Fruit fly (Drosophila melanogaster): ENCODE results near the gene RnrL.

RnrL gene

DNA sequence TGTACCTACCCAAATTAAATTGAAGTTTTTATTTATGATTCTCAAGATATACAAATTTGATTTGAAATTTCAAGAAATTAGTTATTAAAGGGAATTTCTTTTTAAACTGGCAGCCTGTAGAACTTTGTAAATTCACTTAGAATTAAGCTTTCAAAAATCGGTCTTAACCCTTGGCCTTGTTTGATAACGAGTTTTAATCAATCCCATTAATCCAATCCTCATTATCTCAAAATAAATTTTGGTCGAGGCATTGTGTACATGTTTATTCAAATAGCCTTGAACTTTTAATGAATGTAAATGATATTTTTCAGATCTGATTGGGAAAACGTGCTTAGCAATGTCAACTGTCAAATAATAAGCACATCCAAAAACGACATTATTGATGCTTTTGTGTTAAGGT is 12.1 kb upstream of the RnrL start:
- TF ChIP-seq CG17801 (GFP tag; optimal IDR thresholded peaks at IDR 0.05; ENCODE audit: partially characterized antibody), result no peak

DNA sequence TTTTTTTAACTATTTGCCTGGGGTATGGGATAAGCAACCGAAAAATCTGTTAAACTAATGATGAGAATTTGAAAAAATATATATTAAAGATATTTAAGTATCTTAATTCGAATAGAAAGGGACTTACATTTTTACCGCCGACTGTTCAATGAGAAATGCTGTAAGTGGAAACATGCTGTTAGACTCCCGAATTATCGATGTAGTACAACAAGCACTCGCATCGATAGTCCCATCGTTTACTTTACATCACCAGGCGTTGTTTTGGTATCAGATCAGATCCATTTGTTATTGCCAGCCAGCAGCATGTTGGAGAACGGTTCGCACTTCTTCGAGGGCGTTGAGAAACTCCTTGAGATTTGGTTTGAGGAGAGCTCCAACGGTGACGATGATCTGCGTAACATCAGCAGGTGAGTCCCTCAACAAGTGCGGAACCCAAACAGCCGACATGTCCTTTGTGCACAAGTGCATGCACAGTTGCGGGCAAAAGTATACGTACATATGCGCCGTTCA is 11.5 kb upstream of the RnrL start, which contains the start of gene SamDC:
Gene SamDC (plus strand): TSS at position 246 of the 510 bp plus-strand sequence.
- peak; percentile 54 for TF ChIP-seq CG17801 (GFP tag; optimal IDR thresholded peaks at IDR 0.05; ENCODE audit: partially characterized antibody)

DNA sequence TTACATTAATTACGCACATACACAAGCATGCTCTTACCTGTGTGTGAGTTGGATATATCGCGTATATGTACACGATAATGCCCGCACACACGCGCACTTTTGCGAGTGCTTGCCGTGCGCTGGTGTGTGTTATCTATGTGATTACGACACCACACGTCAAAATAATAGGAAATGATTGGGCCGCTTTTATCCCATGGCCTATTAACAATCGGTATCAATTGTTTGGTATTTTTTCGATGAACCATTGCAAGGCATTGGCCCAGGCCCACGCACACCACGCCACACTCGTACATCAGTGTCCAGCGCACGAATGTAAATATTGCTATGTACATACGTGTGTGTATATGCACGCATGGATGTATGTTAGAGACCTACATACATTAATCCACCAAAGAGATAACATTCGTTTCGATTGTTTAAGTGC is 7.1 kb upstream of the RnrL start:
- peak; percentile 46 for TF ChIP-seq CG17801 (GFP tag; optimal IDR thresholded peaks at IDR 0.05; ENCODE audit: partially characterized antibody)

DNA sequence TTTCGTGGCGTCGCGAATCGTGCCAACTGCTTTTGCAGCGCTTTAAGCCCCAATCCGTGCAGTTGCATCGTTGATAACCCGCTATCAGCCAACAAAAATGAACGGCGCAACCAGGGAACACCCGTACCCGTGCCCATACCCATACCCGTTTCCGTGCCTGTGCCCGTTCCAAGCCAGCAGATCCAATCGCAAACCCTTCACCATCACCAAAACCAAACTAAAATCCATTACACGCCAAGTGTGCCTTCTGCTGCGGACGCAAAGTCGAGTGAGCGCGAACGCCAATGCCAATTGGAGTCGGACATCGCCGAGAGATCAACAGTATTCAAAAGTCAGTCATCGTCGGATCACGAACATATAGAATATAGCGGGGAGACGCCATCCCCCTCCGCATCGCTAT is 6.5 kb upstream of the RnrL start:
- TF ChIP-seq CG17801 (GFP tag; optimal IDR thresholded peaks at IDR 0.05; ENCODE audit: partially characterized antibody), result no peak

DNA sequence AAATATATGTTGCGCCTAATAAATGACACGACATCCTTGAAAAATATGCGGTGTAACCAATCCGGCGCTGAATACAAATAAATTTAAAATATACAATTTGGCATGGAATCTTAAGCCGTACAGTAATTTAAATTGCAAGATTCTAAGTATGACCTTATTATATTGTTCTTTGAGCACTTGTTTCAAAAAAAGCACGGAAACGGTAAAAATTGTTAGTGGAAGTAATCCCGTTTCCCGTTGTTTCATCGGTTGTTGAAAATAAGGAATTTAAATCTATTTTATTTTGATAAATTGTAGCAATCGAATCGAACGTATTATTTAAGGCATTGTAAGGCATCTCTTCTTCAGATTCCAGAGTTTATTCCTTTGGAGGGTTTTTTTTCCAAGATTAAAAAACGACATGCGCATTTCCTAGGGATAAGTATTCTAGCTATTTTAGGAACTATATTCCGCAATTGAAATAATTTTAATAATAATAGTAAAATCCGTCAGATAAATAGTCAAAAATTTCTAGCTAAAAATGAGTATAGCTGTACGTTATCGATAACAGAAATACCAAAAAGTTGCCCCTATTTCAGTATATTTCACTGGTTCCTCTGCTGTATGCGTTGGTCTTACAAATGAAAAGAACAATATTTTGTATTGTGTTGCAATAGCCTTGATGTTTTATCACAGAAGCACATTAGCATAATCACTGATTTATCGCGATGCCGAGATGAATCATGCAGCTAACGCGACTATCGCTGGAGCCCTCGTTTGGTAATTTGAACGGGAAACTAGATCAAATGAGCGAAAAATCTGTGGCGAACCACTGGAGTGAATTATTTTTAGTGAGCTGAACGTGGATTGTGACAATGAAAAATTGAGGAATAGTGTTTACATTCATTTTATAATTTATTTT is 5.6 kb upstream of the RnrL start, which contains the start of gene GATAd:
Gene GATAd (plus strand): TSS at position 644 of the 901 bp plus-strand sequence.
- TF ChIP-seq CG17801 (GFP tag; optimal IDR thresholded peaks at IDR 0.05; ENCODE audit: partially characterized antibody), result no peak

DNA sequence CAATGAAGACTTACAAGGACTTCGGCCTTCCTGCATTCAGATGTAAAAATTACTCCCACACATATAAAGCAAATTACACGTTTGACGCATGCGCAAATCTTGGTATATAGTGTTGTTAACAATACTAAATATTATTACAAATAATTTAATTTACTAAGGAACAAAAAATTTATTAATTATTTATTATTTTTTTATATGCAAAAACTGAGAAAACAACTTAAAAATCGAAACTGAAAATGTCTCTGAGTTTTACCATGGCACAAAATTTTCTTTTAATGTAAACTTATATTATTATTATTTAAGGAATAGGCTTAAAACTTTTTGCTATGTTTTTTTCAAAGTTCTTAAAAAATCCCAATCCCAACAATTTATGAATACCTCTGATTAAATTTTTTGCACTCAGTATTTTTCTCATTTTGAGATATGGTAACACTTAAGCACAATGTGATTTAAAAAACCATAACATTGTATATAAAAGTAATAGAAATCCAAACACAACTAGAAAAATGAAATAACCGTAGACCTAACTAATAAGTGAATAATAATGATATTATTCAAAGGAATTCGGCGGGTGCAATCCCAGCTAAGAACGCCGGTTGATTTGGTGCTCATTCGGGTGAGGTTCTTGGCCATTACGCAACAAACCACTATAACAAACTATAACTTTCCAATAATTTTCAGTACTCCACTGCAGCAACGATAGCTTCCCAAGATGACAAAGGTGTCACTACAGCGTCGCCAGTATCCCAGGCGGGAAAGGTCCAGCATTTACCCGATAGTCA is 3.5 kb upstream of the RnrL start, which contains the start of the genes Schip1 and Cox10:
Gene Schip1 (minus strand): TSS at position 51 of the 782 bp plus-strand sequence.
Gene Cox10 (plus strand): TSS at position 406 of the 782 bp plus-strand sequence.
- TF ChIP-seq CG17801 (GFP tag; optimal IDR thresholded peaks at IDR 0.05; ENCODE audit: partially characterized antibody), result no peak

DNA sequence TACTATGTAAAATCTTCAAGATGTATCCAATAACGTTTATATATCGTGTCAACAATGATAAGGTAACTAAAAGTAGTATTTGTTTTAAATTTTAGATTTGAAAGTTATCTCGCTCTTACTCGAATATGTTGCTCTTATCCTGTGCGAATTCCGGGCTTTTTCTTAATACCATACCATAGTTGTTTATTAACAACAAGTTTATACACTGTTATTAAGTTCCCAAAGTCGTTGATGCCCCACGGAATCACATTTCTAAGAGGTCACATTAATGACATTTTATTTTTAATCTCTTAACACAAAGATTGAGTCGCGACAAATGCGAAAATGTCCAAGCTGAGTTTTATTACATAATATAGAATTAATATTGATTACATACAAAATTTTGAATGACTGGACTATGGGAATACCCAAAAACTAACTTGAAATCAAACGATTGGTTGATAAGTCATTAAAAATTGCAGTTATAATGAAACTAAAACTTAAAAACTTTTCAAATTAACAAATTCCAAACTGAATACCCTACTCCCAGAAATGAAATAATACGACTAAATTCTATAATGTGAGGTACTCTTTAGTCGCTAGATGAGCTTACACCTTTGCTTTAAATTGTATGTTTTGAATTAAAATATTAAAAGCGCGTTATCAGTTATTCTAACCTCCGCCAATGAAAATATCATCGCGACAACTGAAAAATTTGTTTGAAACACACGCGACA is 4.8 kb downstream of the RnrL start, which contains the start of gene CG5381:
Gene CG5381 (minus strand): TSS at position 330 of the 715 bp plus-strand sequence.
- no peak for TF ChIP-seq CG17801 (GFP tag; optimal IDR thresholded peaks at IDR 0.05; ENCODE audit: partially characterized antibody)

DNA sequence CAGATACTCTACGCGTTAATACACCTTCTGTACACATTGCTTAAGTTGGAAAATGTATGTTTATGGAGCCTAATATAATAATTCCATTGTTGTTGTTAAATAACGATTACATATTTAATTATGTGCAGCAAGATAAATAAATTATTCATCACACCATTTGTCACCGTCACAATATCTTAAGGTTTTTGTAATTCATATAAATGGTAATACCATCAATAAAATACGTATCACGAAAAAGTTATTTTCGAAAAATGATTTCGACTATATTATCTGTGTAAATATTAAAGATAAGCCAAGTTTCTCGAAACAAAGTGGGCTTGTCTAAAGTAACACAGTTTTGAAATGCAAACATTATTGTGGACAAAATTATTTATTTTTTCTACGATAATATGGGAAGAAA is 5.6 kb downstream of the RnrL start, which contains the start of gene CG4995:
Gene CG4995 (plus strand): TSS at position 301 of the 400 bp plus-strand sequence.
- no peak for TF ChIP-seq CG17801 (GFP tag; optimal IDR thresholded peaks at IDR 0.05; ENCODE audit: partially characterized antibody)

DNA sequence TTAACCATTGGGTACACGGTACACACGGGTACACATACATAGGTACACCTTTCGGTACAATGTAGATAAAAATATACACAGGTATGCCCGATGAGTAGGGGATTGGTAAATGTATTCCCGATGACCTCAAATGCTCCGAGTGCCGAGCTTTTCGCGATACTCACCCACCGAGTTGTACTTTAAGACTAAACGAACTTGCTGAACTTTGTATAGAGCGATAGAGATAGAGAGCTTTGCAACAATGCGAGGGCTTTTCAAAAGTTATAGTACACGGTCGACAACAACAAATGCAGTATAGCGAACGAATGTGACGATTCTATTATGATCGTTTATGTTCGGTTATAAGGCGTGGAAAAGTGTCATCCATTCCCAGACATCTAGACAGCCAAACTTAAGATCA is 6.1 kb downstream of the RnrL start:
- TF ChIP-seq CG17801 (GFP tag; optimal IDR thresholded peaks at IDR 0.05; ENCODE audit: partially characterized antibody), result peak; percentile 75

DNA sequence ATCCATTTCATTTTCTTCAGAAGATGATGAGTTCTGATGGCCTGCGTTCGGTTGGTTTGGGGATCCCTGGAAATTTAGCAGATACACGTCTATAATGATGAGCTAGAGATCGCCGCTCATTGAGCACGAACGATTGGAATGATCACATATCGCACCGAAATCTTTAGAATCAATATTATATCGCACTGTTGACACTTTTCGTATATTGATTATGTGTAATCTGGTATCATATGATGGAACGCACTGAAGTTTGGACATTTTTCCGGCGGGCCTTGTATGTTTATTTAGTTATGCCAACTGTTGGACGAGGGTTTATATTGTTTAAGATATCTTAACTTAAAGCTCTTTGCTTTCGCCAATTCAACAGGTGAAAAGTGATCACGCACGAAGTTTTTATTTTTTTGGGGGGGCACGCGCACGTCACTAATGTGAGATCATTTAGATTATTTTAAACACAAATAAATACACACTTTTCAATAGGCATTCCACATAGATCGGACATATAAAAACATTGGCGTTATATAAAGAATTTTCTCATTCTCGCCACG is 6.6 kb downstream of the RnrL start:
- TF ChIP-seq CG17801 (GFP tag; optimal IDR thresholded peaks at IDR 0.05; ENCODE audit: partially characterized antibody), result no peak

DNA sequence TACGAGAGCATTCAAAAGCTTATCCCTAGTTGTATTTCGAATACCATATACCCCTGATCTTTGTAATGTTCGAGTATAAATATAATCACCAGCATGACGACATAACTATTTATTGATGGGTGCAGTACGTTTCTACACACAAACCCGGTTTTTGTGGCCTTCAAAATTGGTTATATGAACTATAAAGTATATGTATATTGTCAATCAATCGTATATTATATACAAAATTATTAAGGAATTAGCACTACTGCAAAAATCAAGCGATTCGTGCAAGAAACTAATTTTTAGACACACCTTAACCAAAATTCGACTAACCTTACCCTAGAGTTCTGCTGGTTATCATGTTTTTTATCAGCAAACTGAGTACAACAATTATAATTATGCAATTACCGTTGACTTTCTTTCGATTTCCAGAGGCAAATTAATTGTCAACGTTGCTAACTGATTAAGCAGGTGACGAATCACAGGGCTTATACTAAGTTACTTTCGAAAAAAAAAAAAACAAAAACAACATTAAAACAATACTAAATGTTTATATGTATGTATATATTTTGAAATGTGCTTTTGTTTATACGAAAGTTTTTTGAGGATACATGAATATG is 7.5 kb downstream of the RnrL start:
- TF ChIP-seq CG17801 (GFP tag; optimal IDR thresholded peaks at IDR 0.05; ENCODE audit: partially characterized antibody), result no peak

DNA sequence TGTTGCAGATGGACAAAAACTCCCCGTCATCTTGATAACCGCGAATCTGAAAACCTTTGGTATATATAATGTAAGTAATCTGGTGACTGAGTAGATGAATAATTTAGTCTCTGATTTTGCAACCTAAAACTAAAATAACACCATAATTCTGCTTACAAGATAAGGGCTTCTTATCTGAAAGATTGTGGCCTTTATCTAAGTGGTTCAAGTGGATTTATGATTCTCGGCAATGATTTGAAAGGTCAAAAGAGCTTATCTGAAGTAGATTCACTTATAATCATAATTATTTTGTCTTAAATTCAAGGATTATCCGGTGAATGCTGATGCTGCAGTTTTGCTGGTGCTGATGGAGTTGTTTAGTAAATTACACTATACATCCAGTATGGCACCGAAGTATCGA is 11.9 kb downstream of the RnrL start:
- no peak for TF ChIP-seq CG17801 (GFP tag; optimal IDR thresholded peaks at IDR 0.05; ENCODE audit: partially characterized antibody)

DNA sequence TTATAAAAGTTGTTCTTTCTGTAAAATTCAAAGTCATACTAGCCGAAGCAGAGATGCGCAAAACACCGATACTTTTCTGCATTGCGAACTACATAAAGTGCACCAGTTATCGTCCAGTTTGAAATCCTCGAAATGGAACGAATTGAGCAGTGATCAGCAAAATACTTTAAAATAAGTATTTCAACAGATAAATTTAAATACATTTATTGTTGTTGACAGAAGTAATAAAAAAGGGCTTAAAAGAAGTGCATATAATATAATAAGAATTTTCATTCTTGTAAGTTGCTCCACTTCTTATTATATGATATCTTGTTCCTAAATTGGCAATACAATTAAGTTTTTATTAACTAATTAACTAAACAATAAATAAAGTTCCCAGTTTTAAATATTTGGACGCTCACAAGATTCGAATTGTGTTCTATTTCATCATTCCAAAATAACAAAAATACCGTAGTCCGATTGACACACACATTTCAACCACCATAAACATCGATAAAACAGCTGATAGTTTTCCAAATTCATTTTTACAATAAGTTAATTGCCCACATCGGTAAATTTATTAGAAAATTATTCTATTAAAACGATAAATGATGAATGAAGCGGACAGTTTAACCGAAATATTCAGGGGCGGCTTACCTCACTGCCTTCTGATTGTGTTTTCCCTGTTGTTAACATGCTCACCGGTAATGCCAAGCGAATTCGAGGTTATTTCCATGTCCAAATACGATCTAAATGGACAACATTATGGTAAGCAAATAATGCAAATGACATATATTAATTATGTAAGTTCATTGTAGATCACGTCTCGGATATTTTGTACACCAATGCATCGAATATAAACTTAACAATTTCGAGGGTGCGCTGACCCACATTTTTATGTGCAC is 13.2 kb downstream of the RnrL start, which contains the start of the genes Usp14 and CG4972:
Gene Usp14 (minus strand): TSS at position 70 of the 884 bp plus-strand sequence.
Gene CG4972 (plus strand): TSS at position 466 of the 884 bp plus-strand sequence.
- TF ChIP-seq CG17801 (GFP tag; optimal IDR thresholded peaks at IDR 0.05; ENCODE audit: partially characterized antibody), result no peak

Measured in ovary, adult (tissue).